Fruit fly (Drosophila melanogaster) whole organism, wandering third instar larva: ENCODE measurements around the gene Tsp96F.

Source experiments
- CG32264 ChIP-seq: fragments of 200-800 bp; sonication (Bioruptor generic); optimal IDR thresholded peaks from 2 replicates; lab custom pipeline; 2016; ENCODE audit warnings: missing biosample characterization, missing genetic modification characterization
- CG9705 ChIP-seq: fragments of 200-800 bp; sonication (Bioruptor generic); optimal IDR thresholded peaks from 2 replicates; lab custom pipeline; 2018; ENCODE audit warnings: missing biosample characterization, mild to moderate bottlenecking, missing genetic modification characterization
- Dfd ChIP-seq: fragments of >200 bp; optimal IDR thresholded peaks from 2 replicates; lab custom pipeline; 2017; ENCODE audit warnings: missing biosample characterization, missing genetic modification characterization
- Dif ChIP-seq: fragments of 200-275, 200-300 bp; sonication (Bioruptor generic); optimal IDR thresholded peaks from 2 replicates; lab custom pipeline; 2018; ENCODE audit warnings: missing biosample characterization, missing genetic modification characterization; ENCODE audit not compliant: partially characterized antibody
- GATAd ChIP-seq: sonication (Bioruptor generic); optimal IDR thresholded peaks from 2 replicates; lab custom pipeline; 2016; ENCODE audit warnings: missing biosample characterization, missing genetic modification characterization
- HLH106 ChIP-seq: fragments of 200-800 bp; optimal IDR thresholded peaks from 3 replicates; lab custom pipeline; 2019; ENCODE audit warnings: missing biosample characterization, mild to moderate bottlenecking, missing genetic modification characterization, moderate library complexity
- Hnf4 ChIP-seq: fragments of 200-800 bp; sonication (Bioruptor generic); optimal IDR thresholded peaks from 2 replicates; lab custom pipeline; 2016; ENCODE audit warnings: missing biosample characterization, mild to moderate bottlenecking, missing genetic modification characterization
- Hr78 ChIP-seq: fragments of >200 bp; optimal IDR thresholded peaks from 2 replicates; lab custom pipeline; 2017; ENCODE audit warnings: missing biosample characterization, missing genetic modification characterization
- Hr83 ChIP-seq: fragments of 200-300 bp; sonication (Bioruptor generic); optimal IDR thresholded peaks from 2 replicates; lab custom pipeline; 2016; ENCODE audit warnings: missing biosample characterization, mild to moderate bottlenecking, missing genetic modification characterization, moderate library complexity; ENCODE audit not compliant: poor library complexity, severe bottlenecking
- Mio ChIP-seq: sonication (Bioruptor generic); optimal IDR thresholded peaks from 2 replicates; lab custom pipeline; 2016; ENCODE audit warnings: missing biosample characterization, missing genetic modification characterization
- Sp1 ChIP-seq: fragments of 200-800 bp; sonication (Bioruptor generic); optimal IDR thresholded peaks from 3 replicates; lab custom pipeline; 2019; ENCODE audit warnings: missing biosample characterization, mild to moderate bottlenecking, missing genetic modification characterization, moderate library complexity
- Vsx2 ChIP-seq: fragments of 200-300, 225-300 bp; sonication (Bioruptor generic); optimal IDR thresholded peaks from 2 replicates; lab custom pipeline; 2018; ENCODE audit warnings: missing biosample characterization, missing genetic modification characterization; ENCODE audit not compliant: partially characterized antibody
- brk ChIP-seq: fragments of 200-800 bp; sonication (Bioruptor generic); optimal IDR thresholded peaks from 2 replicates; lab custom pipeline; 2016; ENCODE audit warnings: missing biosample characterization, mild to moderate bottlenecking, missing genetic modification characterization
- dl ChIP-seq, 2 experiments: fragments of 175-275, 200-275 bp in 1 of 2; fragments of 200-275 bp in 1 of 2; sonication (Bioruptor generic); optimal IDR thresholded peaks; lab custom pipeline; 2018; ENCODE audit warnings: mild to moderate bottlenecking in 2 of 2, missing biosample characterization in 2 of 2, missing genetic modification characterization in 2 of 2, moderate library complexity in 2 of 2; ENCODE audit not compliant: partially characterized antibody in 2 of 2, insufficient read depth in 1 of 2
- foxo ChIP-seq, 2 experiments: fragments of 200-800 bp; sonication (Bioruptor generic); optimal IDR thresholded peaks; 2 replicates in 1 of 2; 3 replicates in 1 of 2; lab custom pipeline; 2016 to 2017; ENCODE audit warnings: missing biosample characterization in 2 of 2, missing genetic modification characterization in 2 of 2
- fru ChIP-seq: fragments of 200-800 bp; sonication (Bioruptor generic); optimal IDR thresholded peaks from 3 replicates; lab custom pipeline; 2016; ENCODE audit warnings: missing biosample characterization, mild to moderate bottlenecking, missing genetic modification characterization
- jim ChIP-seq: fragments of 175-275, 200-325 bp; sonication (Bioruptor generic); optimal IDR thresholded peaks from 2 replicates; lab custom pipeline; 2016; ENCODE audit warnings: missing biosample characterization, mild to moderate bottlenecking, missing genetic modification characterization
- pan ChIP-seq: fragments of >200 bp; optimal IDR thresholded peaks from 2 replicates; lab custom pipeline; 2017
- psq ChIP-seq: fragments of 200-800 bp; sonication (Bioruptor generic); optimal IDR thresholded peaks from 3 replicates; lab custom pipeline; 2017; ENCODE audit warnings: missing biosample characterization, mild to moderate bottlenecking, missing genetic modification characterization, moderate library complexity
- woc ChIP-seq: sonication (Bioruptor generic); optimal IDR thresholded peaks from 2 replicates; lab custom pipeline; 2016; ENCODE audit warnings: missing biosample characterization, mild to moderate bottlenecking, missing genetic modification characterization

The Tsp96F gene

dm6 chr3R:25829598-25829997, 51.6 kb downstream of the Tsp96F start, which contains the start of gene Mst57Dc:
Gene Mst57Dc, minus strand, starts transcription at chr3R:25829698.
- TF ChIP-seq GATAd (GFP tag; lab: Kevin White, UChicago) (no peak), CG32264 (no peak), Mio (GFP tag; lab: Kevin White, UChicago) (no peak), HLH106 (tag; lab: Kevin White, UChicago) (no peak), Vsx2 (GFP tag; lab: Kevin White, UChicago) (no peak), pan (lab: Kevin White, UChicago) (no peak), Hr78 (no peak), Hnf4 (no peak), CG9705 (no peak), Sp1 (GFP tag; lab: Kevin White, UChicago) (no peak), woc (GFP tag; lab: Kevin White, UChicago) (no peak), dl (GFP tag; optimal IDR thresholded peaks at IDR 0.05; lab: Kevin White, UChicago; ENCODE audit: insufficient read depth in 1 of 2, partially characterized antibody in 2 of 2) (no peak), brk (no peak), Dfd (GFP tag; lab: Kevin White, UChicago) (no peak), Dif (GFP tag; lab: Kevin White, UChicago) (no peak), Hr83 (GFP tag; lab: Kevin White, UChicago) (no peak), fru (no peak), psq (GFP tag; lab: Kevin White, UChicago) (no peak), jim (no peak), foxo (GFP tag; optimal IDR thresholded peaks at IDR 0.05; lab: Kevin White, UChicago) (no peak)
